Fruit fly (Drosophila melanogaster) whole organism: Measurements from ENCODE around the gene ND-B14.5A.

ENCODE experiments used
- pan ChIP-seq: fragments of >200 bp; optimal IDR thresholded peaks from 2 replicates; lab custom pipeline; 2017
- psq ChIP-seq: fragments of >200 bp; optimal IDR thresholded peaks from 2 replicates; lab custom pipeline; 2017
- usp ChIP-seq: fragments of >200 bp; optimal IDR thresholded peaks from 2 replicates; lab custom pipeline; 2017; ENCODE audit warnings: missing biosample characterization, missing genetic modification characterization, mixed read lengths

- TF ChIP-seq usp (no peak), pan (no peak), psq (no peak)
Observed at dm6 chrX:2155868-2156267, 16.5 kb upstream of the ND-B14.5A start.
